Fruit fly (Drosophila melanogaster): ENCODE data around the gene PolA1.

- TF ChIP-seq OdsH (GFP tag; optimal IDR thresholded peaks at IDR 0.05) (no peak), Hr4 (GFP tag; optimal IDR thresholded peaks at IDR 0.05) (no peak), CG1621 (tag; optimal IDR thresholded peaks at IDR 0.05) (peak; percentile 64), Sox102F (GFP tag; optimal IDR thresholded peaks at IDR 0.05) (no peak), CG3919 (GFP tag; optimal IDR thresholded peaks at IDR 0.05) (no peak), CG15336 (GFP tag; IDR thresholded peaks at IDR 0.05) (no peak), Gug (GFP tag; IDR thresholded peaks at IDR 0.05) (no peak), CG31627 (GFP tag; optimal IDR thresholded peaks at IDR 0.05) (no peak), dsx (GFP tag; optimal IDR thresholded peaks at IDR 0.05; ENCODE audit: poor library complexity, severe bottlenecking) (peak; percentile 62), CG16779 (tag; optimal IDR thresholded peaks at IDR 0.05) (no peak), ss (GFP tag; optimal IDR thresholded peaks at IDR 0.05) (peak; percentile 8 to 10), vri (GFP tag; optimal IDR thresholded peaks at IDR 0.05) (no peak), fd85E (GFP tag; optimal IDR thresholded peaks at IDR 0.05) (no peak), fd59A (GFP tag; optimal IDR thresholded peaks at IDR 0.05) (no peak)
These were observed 33.1 kb downstream of the PolA1 start for dm6 chr3R:21638437-21638836.
